Fruit fly (Drosophila melanogaster) whole organism, embryonic: Measurements from ENCODE around the gene gish.

Experiments
- CG10979 ChIP-seq: fragments of 200-800 bp; sonication (Bioruptor generic); optimal IDR thresholded peaks from 2 replicates; lab custom pipeline; 2018; ENCODE audit warnings: missing biosample characterization, mild to moderate bottlenecking, missing genetic modification characterization, moderate library complexity
- CG12236 ChIP-seq: fragments of 200-800 bp; sonication (Bioruptor generic); optimal IDR thresholded peaks from 2 replicates; lab custom pipeline; 2016; ENCODE audit warnings: missing biosample characterization, missing genetic modification characterization
- CG13624 ChIP-seq: fragments of 200-800 bp; sonication (Bioruptor generic); optimal IDR thresholded peaks from 2 replicates; lab custom pipeline; 2016; ENCODE audit warnings: missing biosample characterization, missing genetic modification characterization
- CG13775 ChIP-seq: fragments of 200-800 bp; sonication (Bioruptor generic); optimal IDR thresholded peaks from 3 replicates; lab custom pipeline; 2017; ENCODE audit warnings: missing biosample characterization, mild to moderate bottlenecking, missing genetic modification characterization
- CG15696 ChIP-seq: fragments of 200-800 bp; sonication (Bioruptor generic); optimal IDR thresholded peaks from 2 replicates; lab custom pipeline; 2019; ENCODE audit warnings: missing biosample characterization, mild to moderate bottlenecking, missing genetic modification characterization, moderate library complexity
- CG16779 ChIP-seq: fragments of 200-800 bp; sonication (Bioruptor generic); IDR thresholded peaks from 2 replicates; pipeline ENCODE4 v1.3.6; 2022; ENCODE audit warnings: missing biosample characterization, missing genetic modification characterization
- CG3163 ChIP-seq: fragments of 200-800 bp; sonication (Bioruptor generic); optimal IDR thresholded peaks from 3 replicates; lab custom pipeline; 2016; ENCODE audit warnings: missing biosample characterization, missing genetic modification characterization
- CG32772 ChIP-seq: fragments of 200-800 bp; sonication (Bioruptor generic); IDR thresholded peaks from 2 replicates; pipeline ENCODE4 v1.3.6; 2022; ENCODE audit warnings: missing biosample characterization, missing genetic modification characterization
- CG4282 ChIP-seq: fragments of 200-800 bp; sonication (Bioruptor generic); optimal IDR thresholded peaks from 2 replicates; lab custom pipeline; 2016; ENCODE audit warnings: missing biosample characterization, missing genetic modification characterization
- CG6791 ChIP-seq: fragments of 200-800 bp; sonication (Bioruptor generic); IDR thresholded peaks from 3 replicates; pipeline ENCODE4 v1.3.6; 2022; ENCODE audit warnings: missing biosample characterization, missing genetic modification characterization; ENCODE audit not compliant: partially characterized antibody
- CG6813 ChIP-seq: fragments of 200-800 bp; sonication (Bioruptor generic); optimal IDR thresholded peaks from 2 replicates; lab custom pipeline; 2017; ENCODE audit warnings: missing biosample characterization, missing genetic modification characterization, mild to moderate bottlenecking, moderate library complexity, missing genetic modification reagents
- CG8089 ChIP-seq: fragments of 200-800 bp; sonication (Bioruptor generic); optimal IDR thresholded peaks from 3 replicates; lab custom pipeline; 2016; ENCODE audit warnings: missing biosample characterization, missing genetic modification characterization
- CG8281 ChIP-seq: fragments of 200-800 bp; sonication (Bioruptor generic); optimal IDR thresholded peaks from 2 replicates; lab custom pipeline; 2018; ENCODE audit warnings: missing biosample characterization, mild to moderate bottlenecking, missing genetic modification characterization, moderate library complexity
- CG8388 ChIP-seq: fragments of 200-800 bp; sonication (Bioruptor generic); optimal IDR thresholded peaks from 2 replicates; lab custom pipeline; 2019; ENCODE audit warnings: missing biosample characterization, mild to moderate bottlenecking, missing genetic modification characterization, moderate library complexity
- CG9876 ChIP-seq: fragments of 200-800 bp; sonication (Bioruptor generic); optimal IDR thresholded peaks from 2 replicates; lab custom pipeline; 2016; ENCODE audit warnings: missing biosample characterization, missing genetic modification characterization
- Dek ChIP-seq: fragments of 200-800 bp; sonication (Bioruptor generic); optimal IDR thresholded peaks from 3 replicates; lab custom pipeline; 2019; ENCODE audit warnings: missing biosample characterization, mild to moderate bottlenecking, missing genetic modification characterization, moderate library complexity
- Dfd ChIP-seq, 2 experiments: fragments of >200 bp; optimal IDR thresholded peaks; 2 replicates each; lab custom pipeline; 2017; ENCODE audit warnings: missing biosample characterization in 2 of 2, missing genetic modification characterization in 2 of 2
- Dip3 ChIP-seq: fragments of 200-800 bp; sonication (Bioruptor generic); optimal IDR thresholded peaks from 3 replicates; lab custom pipeline; 2016; ENCODE audit warnings: missing biosample characterization, missing genetic modification characterization
- Eip74EF ChIP-seq, 2 experiments: fragments of 200-800 bp in 1 of 2; fragments of >200 bp in 1 of 2; sonication (Bioruptor generic) in 1 of 2; optimal IDR thresholded peaks; 2 replicates each; lab custom pipeline; 2017 to 2019; ENCODE audit warnings: missing biosample characterization in 2 of 2, missing genetic modification characterization in 2 of 2, mild to moderate bottlenecking in 1 of 2, moderate library complexity in 1 of 2
- Ets65A ChIP-seq: fragments of 200-800 bp; sonication (Bioruptor generic); peaks from one replicate; lab custom pipeline; 2016; ENCODE audit warnings: missing biosample characterization, missing genetic modification characterization
- Hey ChIP-seq: fragments of 200-800 bp; sonication (Bioruptor generic); optimal IDR thresholded peaks from 3 replicates; lab custom pipeline; 2018; ENCODE audit warnings: missing biosample characterization, mild to moderate bottlenecking, missing genetic modification characterization
- MESR4 ChIP-seq: fragments of 200-800 bp; sonication (Bioruptor generic); optimal IDR thresholded peaks from 2 replicates; lab custom pipeline; 2018; ENCODE audit warnings: missing biosample characterization, mild to moderate bottlenecking, missing genetic modification characterization, moderate library complexity
- Oli ChIP-seq: fragments of 200-800 bp; sonication (Bioruptor generic); optimal IDR thresholded peaks from 2 replicates; lab custom pipeline; 2018; ENCODE audit warnings: missing biosample characterization, mild to moderate bottlenecking, missing genetic modification characterization, moderate library complexity
- Ravus ChIP-seq: fragments of 200-800 bp; sonication (Bioruptor generic); IDR thresholded peaks from 2 replicates; pipeline ENCODE4 v1.3.6; 2022; ENCODE audit warnings: missing biosample characterization, missing genetic modification characterization
- Rfx ChIP-seq: fragments of 200-800 bp; sonication (Bioruptor generic); IDR thresholded peaks from 2 replicates; pipeline ENCODE4 v1.3.6; 2022; ENCODE audit warnings: missing biosample characterization, missing genetic modification characterization
- Scr ChIP-seq: fragments of 200-800 bp; sonication (Bioruptor generic); IDR thresholded peaks from 2 replicates; pipeline ENCODE4 v1.3.6; 2022; ENCODE audit warnings: missing biosample characterization, missing genetic modification characterization; ENCODE audit not compliant: partially characterized antibody
- Tbp ChIP-seq: fragments of >200 bp; optimal IDR thresholded peaks from 2 replicates; lab custom pipeline; 2018; ENCODE audit warnings: missing biosample characterization, missing genetic modification characterization
- ato ChIP-seq: fragments of 200-800 bp; sonication (Bioruptor generic); IDR thresholded peaks from 2 replicates; pipeline ENCODE4 v1.3.6; 2022; ENCODE audit warnings: missing biosample characterization, missing genetic modification characterization; ENCODE audit not compliant: partially characterized antibody
- bsh ChIP-seq, 2 experiments: fragments of 200-800 bp; sonication (Bioruptor generic); optimal IDR thresholded peaks; 2 replicates each; lab custom pipeline; 2017 to 2018; ENCODE audit warnings: mild to moderate bottlenecking in 2 of 2, missing biosample characterization in 2 of 2, missing genetic modification characterization in 2 of 2, moderate library complexity in 1 of 2
- caup ChIP-seq: fragments of 200-800 bp; sonication (Bioruptor generic); optimal IDR thresholded peaks from 3 replicates; lab custom pipeline; 2017; ENCODE audit warnings: missing biosample characterization, mild to moderate bottlenecking, missing genetic modification characterization, moderate library complexity; ENCODE audit not compliant: severe bottlenecking
- chn ChIP-seq: fragments of 200-800 bp; sonication (Bioruptor generic); optimal IDR thresholded peaks from 2 replicates; lab custom pipeline; 2016; ENCODE audit warnings: missing biosample characterization, missing genetic modification characterization
- crc ChIP-seq: fragments of 200-800 bp; sonication (Bioruptor generic); optimal IDR thresholded peaks from 2 replicates; lab custom pipeline; 2016; ENCODE audit warnings: missing biosample characterization, missing genetic modification characterization
- fd102C ChIP-seq: fragments of 200-800 bp; sonication (Bioruptor generic); optimal IDR thresholded peaks from 2 replicates; lab custom pipeline; 2018; ENCODE audit warnings: missing biosample characterization, mild to moderate bottlenecking, missing genetic modification characterization, moderate library complexity
- gem ChIP-seq: fragments of 200-800 bp; sonication (Bioruptor generic); optimal IDR thresholded peaks from 2 replicates; lab custom pipeline; 2019; ENCODE audit warnings: missing biosample characterization, mild to moderate bottlenecking, missing genetic modification characterization, moderate library complexity
- gro ChIP-seq: fragments of 200-800 bp; sonication (Bioruptor generic); optimal IDR thresholded peaks from 2 replicates; lab custom pipeline; 2016; ENCODE audit warnings: missing biosample characterization, missing genetic modification characterization
- h ChIP-seq: fragments of >200 bp; optimal IDR thresholded peaks from 2 replicates; lab custom pipeline; 2017
- lbe ChIP-seq: fragments of 200-800 bp; sonication (Bioruptor generic); optimal IDR thresholded peaks from 2 replicates; lab custom pipeline; 2016; ENCODE audit warnings: missing biosample characterization, mild to moderate bottlenecking, missing genetic modification characterization
- mld ChIP-seq: fragments of 200-800 bp; sonication (Bioruptor generic); IDR thresholded peaks from 3 replicates; pipeline ENCODE4 v1.3.6; 2022; ENCODE audit warnings: missing biosample characterization, missing genetic modification characterization; ENCODE audit not compliant: partially characterized antibody
- nom ChIP-seq: fragments of 200-800 bp; sonication (Bioruptor generic); optimal IDR thresholded peaks from 2 replicates; lab custom pipeline; 2017; ENCODE audit warnings: missing biosample characterization, missing genetic modification characterization, mild to moderate bottlenecking, moderate library complexity, missing genetic modification reagents
- onecut ChIP-seq: fragments of 200-800 bp; sonication (Bioruptor generic); IDR thresholded peaks from 2 replicates; pipeline ENCODE4 v1.3.6; 2022; ENCODE audit warnings: missing biosample characterization, missing genetic modification characterization
- pho ChIP-seq: fragments of 200-800 bp; sonication (Bioruptor generic); optimal IDR thresholded peaks from 2 replicates; lab custom pipeline; 2016; ENCODE audit warnings: missing biosample characterization, missing genetic modification characterization
- pros ChIP-seq: fragments of 200-800 bp; sonication (Bioruptor generic); optimal IDR thresholded peaks from 3 replicates; lab custom pipeline; 2019; ENCODE audit warnings: missing biosample characterization, mild to moderate bottlenecking, missing genetic modification characterization, moderate library complexity
- psq ChIP-seq: fragments of 200-800 bp; sonication (Bioruptor generic); optimal IDR thresholded peaks from 2 replicates; lab custom pipeline; 2017; ENCODE audit warnings: missing biosample characterization, missing genetic modification characterization
- sim ChIP-seq: fragments of 200-800 bp; sonication (Bioruptor generic); IDR thresholded peaks from 2 replicates; pipeline ENCODE4 v1.3.6; 2022; ENCODE audit warnings: missing biosample characterization, missing genetic modification characterization
- stwl ChIP-seq: fragments of 200-800 bp; sonication (Bioruptor generic); optimal IDR thresholded peaks from 3 replicates; lab custom pipeline; 2018; ENCODE audit warnings: missing biosample characterization, mild to moderate bottlenecking, missing genetic modification characterization, moderate library complexity
- toy ChIP-seq: fragments of 200-800 bp; sonication (Bioruptor generic); IDR thresholded peaks from 2 replicates; pipeline ENCODE4 v1.3.6; 2022; ENCODE audit warnings: missing biosample characterization, missing genetic modification characterization
- tup ChIP-seq: fragments of 200-800 bp; sonication (Bioruptor generic); optimal IDR thresholded peaks from 2 replicates; lab custom pipeline; 2016; ENCODE audit warnings: missing biosample characterization, mild to moderate bottlenecking, missing genetic modification characterization, moderate library complexity
- zen2 ChIP-seq: fragments of 200-800 bp; sonication (Bioruptor generic); IDR thresholded peaks from 3 replicates; pipeline ENCODE4 v1.3.6; 2022; ENCODE audit warnings: missing biosample characterization, missing genetic modification characterization; ENCODE audit not compliant: partially characterized antibody

The gish gene

dm6 chr3R:16247609-16248499, 24.4 kb upstream of the gish start (continued):
- TF ChIP-seq Eip74EF (GFP tag; optimal IDR thresholded peaks at IDR 0.05; lab: Kevin White, UChicago) (peak in 1 of 2 experiments; percentile 58), caup (GFP tag; lab: Kevin White, UChicago) (peak; percentile 93), Dip3 (GFP tag; lab: Kevin White, UChicago) (peak; percentile 23), CG15696 (tag; lab: Kevin White, UChicago) (peak; percentile 70), ato (GFP tag; lab: Robert Waterston, UW) (no peak), Tbp (GFP tag; lab: Kevin White, UChicago) (no peak), CG10979 (tag; lab: Kevin White, UChicago) (peak; percentile 85), Dfd (GFP tag; optimal IDR thresholded peaks at IDR 0.05; lab: Kevin White, UChicago) (no peak), Oli (tag; lab: Kevin White, UChicago) (peak; percentile 65), bsh (GFP tag; optimal IDR thresholded peaks at IDR 0.05; lab: Kevin White, UChicago) (peak in 1 of 2 experiments; percentile 68), CG3163 (GFP tag; lab: Kevin White, UChicago) (no peak), Ravus (peak; percentile 56), CG9876 (GFP tag; lab: Kevin White, UChicago) (peak; percentile 33), sim (GFP tag; lab: Robert Waterston, UW) (peak; percentile 73), CG8281 (peak; percentile 57), lbe (GFP tag; lab: Kevin White, UChicago) (no peak), Ets65A (GFP tag; lab: Kevin White, UChicago) (peak; percentile 93), CG6791 (no peak), toy (GFP tag; lab: Robert Waterston, UW) (peak; percentile 55; the same call in 1 of the 2 replicates), tup (GFP tag; lab: Kevin White, UChicago) (peak; percentile 6), CG16779 (peak; percentile 77; the same call in 1 of the 2 replicates), mld (GFP tag; lab: Robert Waterston, UW) (no peak), Hey (tag; lab: Kevin White, UChicago) (no peak), CG32772 (GFP tag; lab: Robert Waterston, UW) (peak; percentile 82), CG12236 (GFP tag; lab: Kevin White, UChicago) (no peak), onecut (GFP tag; lab: Robert Waterston, UW) (peak; percentile 83), fd102C (GFP tag; lab: Kevin White, UChicago) (no peak), CG8388 (GFP tag; lab: Kevin White, UChicago) (peak; percentile 41), Rfx (peak; percentile 61), CG6813 (GFP tag; lab: Kevin White, UChicago) (peak; percentile 67), CG4282 (GFP tag; lab: Kevin White, UChicago) (no peak), h (lab: Kevin White, UChicago) (no peak), nom (GFP tag; lab: Kevin White, UChicago) (peak; percentile 72), gem (tag; lab: Kevin White, UChicago) (peak; percentile 78), zen2 (GFP tag; lab: Robert Waterston, UW) (no peak), CG13775 (peak; percentile 43), pho (GFP tag; lab: Kevin White, UChicago) (peak; percentile 39), CG8089 (no peak), chn (no peak), Scr (GFP tag; lab: Robert Waterston, UW) (no peak), MESR4 (no peak), gro (GFP tag; lab: Kevin White, UChicago) (no peak), pros (GFP tag; lab: Kevin White, UChicago) (peak; percentile 67), CG13624 (GFP tag; lab: Kevin White, UChicago) (peak; percentile 47), psq (GFP tag; lab: Kevin White, UChicago) (no peak), stwl (no peak), Dek (tag; lab: Kevin White, UChicago) (peak; percentile 50), crc (GFP tag; lab: Kevin White, UChicago) (no peak)
